Worm (Caenorhabditis elegans) whole organism, L4/young adult: ENCODE results near the gene K08D8.7.

ENCODE experiments used
- W03F9.2 ChIP-seq: fragments of 150-350 bp; optimal IDR thresholded peaks from 2 replicates; lab custom pipeline; 2014; ENCODE audit warnings: missing biosample characterization, missing genetic modification characterization
- dao-5 ChIP-seq: sonication (generic microtip); optimal IDR thresholded peaks from 2 replicates; lab custom pipeline; 2016; ENCODE audit warnings: missing genotype, missing genetic modification characterization, moderate library complexity, missing compliant biosample characterization
- him-1 ChIP-seq: sonication (generic microtip); optimal IDR thresholded peaks from 2 replicates; lab custom pipeline; 2016; ENCODE audit warnings: missing genotype, missing genetic modification reagents, missing genetic modification characterization, missing compliant biosample characterization

DNA sequence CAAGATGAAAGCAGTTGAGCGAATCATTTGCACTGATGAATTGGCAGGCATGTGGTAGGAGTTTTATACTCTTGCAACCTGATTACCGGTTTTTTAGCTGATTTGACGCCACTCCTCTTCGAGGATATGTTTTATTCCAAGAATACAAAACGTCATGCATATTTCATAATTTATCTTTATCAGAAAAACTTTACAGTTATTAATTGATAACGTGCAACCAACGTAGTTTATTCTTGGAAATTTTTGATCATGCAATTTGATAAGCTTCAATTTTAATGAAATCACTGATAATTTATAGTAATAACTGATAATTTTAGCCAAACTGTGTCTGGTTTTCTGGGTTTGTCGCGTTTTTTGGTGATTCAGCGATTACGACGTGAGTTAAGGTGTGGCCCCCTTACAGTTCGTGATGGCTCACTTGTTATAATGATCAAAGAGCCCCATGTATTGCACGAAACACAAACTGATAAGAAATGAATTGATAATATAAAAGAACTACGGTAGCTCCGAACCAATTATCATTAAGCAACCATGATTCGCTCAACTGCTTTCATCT, 39.7 kb downstream of the K08D8.7 start, which contains the start of the genes cld-1 and dod-21:
- TF ChIP-seq dao-5 (tag; lab: Kevin White, UChicago) (no peak), him-1 (tag; lab: Kevin White, UChicago) (no peak), W03F9.2 (tag; lab: Kevin White, UChicago) (peak; percentile 28)
